Worm (Caenorhabditis elegans) whole organism, L2 larva: ENCODE measurements around the gene spe-43.

Experiments used
- blmp-1 ChIP-seq: sonication (generic microtip); optimal IDR thresholded peaks from 2 replicates; lab custom pipeline; 2017; ENCODE audit warnings: missing genetic modification characterization, mild to moderate bottlenecking, missing compliant biosample characterization, antibody characterized with exemption, moderate library complexity; ENCODE audit not compliant: insufficient read depth
- lin-39 ChIP-seq: fragments of 150-350 bp; optimal IDR thresholded peaks from 2 replicates; lab custom pipeline; 2014; ENCODE audit warnings: missing biosample characterization, missing genetic modification reagents, missing genetic modification characterization
- nhr-25 ChIP-seq: fragments of 150-350 bp; sonication (generic microtip); optimal IDR thresholded peaks from 3 replicates; lab custom pipeline; 2014; ENCODE audit warnings: missing biosample characterization, missing genetic modification characterization
- snpc-4 ChIP-seq: fragments of 150-350 bp; optimal IDR thresholded peaks from 2 replicates; lab custom pipeline; 2014; ENCODE audit warnings: missing biosample characterization, missing genetic modification characterization
- unc-62 ChIP-seq: fragments of 150-350 bp; optimal IDR thresholded peaks from 2 replicates; lab custom pipeline; 2014; ENCODE audit warnings: missing biosample characterization, missing genetic modification reagents, missing genetic modification characterization
- ztf-4 ChIP-seq: fragments of 150-350 bp; optimal IDR thresholded peaks from 2 replicates; lab custom pipeline; 2014; ENCODE audit warnings: missing biosample characterization, missing genetic modification characterization

- TF ChIP-seq lin-39 (no peak), nhr-25 (tag; lab: Kevin White, UChicago) (no peak), blmp-1 (tag; lab: Kevin White, UChicago) (no peak), snpc-4 (no peak), ztf-4 (tag; lab: Kevin White, UChicago) (no peak), unc-62 (no peak)
Measured at ce11 chrIV:13090967-13091366, 51.2 kb downstream of the spe-43 start, which contains the start of gene col-132.
